Worm (Caenorhabditis elegans): ENCODE results near the gene clec-170.

- TF ChIP-seq K02D7.2 (tag; optimal IDR thresholded peaks at IDR 0.05), result no peak
- no peak for TF ChIP-seq fkh-10 (GFP tag; optimal IDR thresholded peaks at IDR 0.05)
- no peak for TF ChIP-seq unc-86 (tag; optimal IDR thresholded peaks at IDR 0.05)
- no peak for TF ChIP-seq ceh-2 (tag; optimal IDR thresholded peaks at IDR 0.05)
- TF ChIP-seq sox-2 (GFP tag; IDR thresholded peaks at IDR 0.05), result no peak
These were observed 10.4 kb downstream of the clec-170 start for ce11 chrIV:1277067-1277466.
